Worm (Caenorhabditis elegans) whole organism, L1 larva: ENCODE data around the gene F21C10.6.

Experiments used
- elt-2 ChIP-seq: sonication (generic microtip); optimal IDR thresholded peaks from 2 replicates; lab custom pipeline; 2016; ENCODE audit warnings: missing genetic modification characterization, mild to moderate bottlenecking, inconsistent platforms, missing compliant biosample characterization, missing genetic modification reagents
- lin-15B ChIP-seq: fragments of 150-350 bp; sonication (generic microtip); optimal IDR thresholded peaks from 3 replicates; lab custom pipeline; 2014; ENCODE audit warnings: missing biosample characterization, missing genetic modification characterization
- nhr-11 ChIP-seq: fragments of 150-350 bp; optimal IDR thresholded peaks from 2 replicates; lab custom pipeline; 2014; ENCODE audit warnings: missing biosample characterization, missing genetic modification characterization
- nhr-237 ChIP-seq: fragments of 150-350 bp; optimal IDR thresholded peaks from 2 replicates; lab custom pipeline; 2014; ENCODE audit warnings: missing biosample characterization, missing genetic modification characterization
- nhr-28 ChIP-seq: fragments of 150-350 bp; optimal IDR thresholded peaks from 2 replicates; lab custom pipeline; 2014; ENCODE audit warnings: missing biosample characterization, missing genetic modification characterization
- nhr-84 ChIP-seq: sonication (generic microtip); optimal IDR thresholded peaks from 2 replicates; lab custom pipeline; 2017; ENCODE audit warnings: missing biosample characterization, missing genetic modification characterization
- nhr-90 ChIP-seq: sonication (generic microtip); optimal IDR thresholded peaks from 2 replicates; lab custom pipeline; 2016; ENCODE audit warnings: mild to moderate bottlenecking, missing genetic modification characterization, missing compliant biosample characterization; ENCODE audit not compliant: poor library complexity
- pqm-1 ChIP-seq: sonication (generic microtip); optimal IDR thresholded peaks from 3 replicates; lab custom pipeline; 2017; ENCODE audit warnings: missing biosample characterization, missing genetic modification characterization
- sox-4 ChIP-seq: sonication (generic microtip); optimal IDR thresholded peaks from 2 replicates; lab custom pipeline; 2016; ENCODE audit warnings: missing genetic modification characterization, missing compliant biosample characterization
- unc-62 ChIP-seq: fragments of 150-350 bp; optimal IDR thresholded peaks from 2 replicates; lab custom pipeline; 2014; ENCODE audit warnings: missing biosample characterization, missing genetic modification reagents, missing genetic modification characterization

DNA sequence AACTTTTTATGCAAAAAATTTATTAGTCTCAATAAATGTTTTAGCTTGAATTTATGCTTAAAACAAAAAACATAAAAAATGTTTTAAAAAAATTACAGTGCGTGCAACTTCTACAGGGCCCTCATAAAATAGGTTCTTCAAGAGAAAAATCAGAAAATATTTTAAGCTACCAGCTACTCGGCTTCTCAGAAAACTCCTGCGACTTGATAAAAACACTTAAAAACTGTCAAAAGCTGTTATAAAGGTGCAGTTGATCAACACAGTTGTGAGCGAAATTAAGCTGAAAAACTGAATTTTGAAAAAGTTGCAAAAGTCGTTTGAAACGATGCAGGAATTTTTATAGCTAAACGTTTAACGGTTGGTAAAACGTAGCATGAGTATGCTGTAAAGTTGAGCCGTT is 35.5 kb upstream of the F21C10.6 start:
- TF ChIP-seq lin-15B (tag; lab: Kevin White, UChicago) (no peak), nhr-90 (tag; lab: Kevin White, UChicago) (no peak), nhr-28 (no peak), elt-2 (tag; lab: Kevin White, UChicago) (no peak), unc-62 (GFP tag; lab: Kevin White, UChicago) (no peak), sox-4 (no peak), pqm-1 (tag; lab: Kevin White, UChicago) (no peak), nhr-237 (tag; lab: Kevin White, UChicago) (no peak), nhr-84 (tag; lab: Kevin White, UChicago) (no peak), nhr-11 (tag; lab: Kevin White, UChicago) (no peak)
